Worm (Caenorhabditis elegans): Measurements from ENCODE around the gene his-41.

- TF ChIP-seq elt-2 (tag; optimal IDR thresholded peaks at IDR 0.05) (peak; percentile 83), ceh-31 (tag; optimal IDR thresholded peaks at IDR 0.05) (peak; percentile 96), ceh-19 (GFP tag; optimal IDR thresholded peaks at IDR 0.05) (no peak), pqm-1 (tag; optimal IDR thresholded peaks at IDR 0.05) (peak; percentile 76), nhr-11 (tag; optimal IDR thresholded peaks at IDR 0.05) (peak; percentile 85), pag-3 (tag; optimal IDR thresholded peaks at IDR 0.05; ENCODE audit: borderline replicate concordance) (no peak), ahr-1 (tag; optimal IDR thresholded peaks at IDR 0.05) (no peak)
Observed at ce11 chrV:9546860-9547269, 1.5 kb downstream of the his-41 start, which contains the start of gene his-37.

Data from whole organism, late embryonic.